Fruit fly (Drosophila melanogaster) whole organism, embryonic: ENCODE data around the gene Mec2.
A peak's percentile ranks its signal among the peaks of the same experiment; 100 is the strongest.

Experiments used
- ATbp ChIP-seq: fragments of 200-800 bp; sonication (Bioruptor generic); optimal IDR thresholded peaks from 2 replicates; lab custom pipeline; 2017; ENCODE audit warnings: missing biosample characterization, mild to moderate bottlenecking, missing genetic modification characterization, missing genetic modification reagents
- Ada2b ChIP-seq: fragments of 200-800 bp; sonication (Bioruptor generic); IDR thresholded peaks from 2 replicates; pipeline ENCODE4 v1.3.6; 2022; ENCODE audit warnings: missing biosample characterization, missing genetic modification characterization
- Antp ChIP-seq: fragments of 200-800 bp; sonication (Bioruptor generic); optimal IDR thresholded peaks from 3 replicates; lab custom pipeline; 2016; ENCODE audit warnings: missing biosample characterization, missing genetic modification characterization
- Atf3 ChIP-seq: fragments of 200-800 bp; sonication (Bioruptor generic); optimal IDR thresholded peaks from 3 replicates; lab custom pipeline; 2016; ENCODE audit warnings: missing biosample characterization, missing genetic modification characterization
- Bdp1 ChIP-seq: fragments of 200-800 bp; sonication (Bioruptor generic); optimal IDR thresholded peaks from 3 replicates; lab custom pipeline; 2016; ENCODE audit warnings: missing biosample characterization, missing genetic modification characterization
- Bgb ChIP-seq: fragments of 200-800 bp; sonication (Bioruptor generic); IDR thresholded peaks from 2 replicates; pipeline ENCODE4 v1.3.6; 2022; ENCODE audit warnings: missing biosample characterization, missing genetic modification characterization; ENCODE audit not compliant: partially characterized antibody
- CG10267 ChIP-seq: fragments of 200-800 bp; sonication (Bioruptor generic); optimal IDR thresholded peaks from 2 replicates; lab custom pipeline; 2018; ENCODE audit warnings: missing biosample characterization, mild to moderate bottlenecking, missing genetic modification characterization, moderate library complexity
- CG11456 ChIP-seq: fragments of 200-800 bp; sonication (Bioruptor generic); IDR thresholded peaks from 3 replicates; pipeline ENCODE4 v1.3.6; 2022; ENCODE audit warnings: missing biosample characterization, missing genetic modification characterization
- CG11504 ChIP-seq: fragments of 200-800 bp; sonication (Bioruptor generic); optimal IDR thresholded peaks from 3 replicates; lab custom pipeline; 2019; ENCODE audit warnings: missing biosample characterization, mild to moderate bottlenecking, missing genetic modification characterization, moderate library complexity
- CG12391 ChIP-seq: fragments of 200-800 bp; sonication (Bioruptor generic); optimal IDR thresholded peaks from 3 replicates; lab custom pipeline; 2018; ENCODE audit warnings: missing biosample characterization, mild to moderate bottlenecking, missing genetic modification characterization, moderate library complexity
- CG12744 ChIP-seq: fragments of 200-800 bp; sonication (Bioruptor generic); optimal IDR thresholded peaks from 2 replicates; lab custom pipeline; 2016; ENCODE audit warnings: missing biosample characterization, missing genetic modification characterization
- CG12942 ChIP-seq: fragments of 200-800 bp; sonication (Bioruptor generic); optimal IDR thresholded peaks from 3 replicates; lab custom pipeline; 2016; ENCODE audit warnings: missing biosample characterization, missing genetic modification characterization
- CG14441 ChIP-seq: fragments of 200-800 bp; sonication (Bioruptor generic); IDR thresholded peaks from 2 replicates; pipeline ENCODE4 v1.3.6; 2022; ENCODE audit warnings: missing biosample characterization, missing genetic modification characterization
- CG15479 ChIP-seq: fragments of 200-800 bp; sonication (Bioruptor generic); optimal IDR thresholded peaks from 3 replicates; lab custom pipeline; 2019; ENCODE audit warnings: missing biosample characterization, mild to moderate bottlenecking, missing genetic modification characterization, moderate library complexity
- CG1603 ChIP-seq: fragments of 200-800 bp; sonication (Bioruptor generic); optimal IDR thresholded peaks from 2 replicates; lab custom pipeline; 2019; ENCODE audit warnings: missing biosample characterization, mild to moderate bottlenecking, missing genetic modification characterization, moderate library complexity
- CG16813 ChIP-seq: fragments of 200-800 bp; sonication (Bioruptor generic); IDR thresholded peaks from 3 replicates; pipeline ENCODE4 v1.3.6; 2022; ENCODE audit warnings: missing biosample characterization, missing genetic modification characterization; ENCODE audit not compliant: partially characterized antibody
- CG16863 ChIP-seq: fragments of 200-800 bp; sonication (Bioruptor generic); optimal IDR thresholded peaks from 3 replicates; lab custom pipeline; 2016; ENCODE audit warnings: missing biosample characterization, missing genetic modification characterization
- CG34422 ChIP-seq: fragments of 200-800 bp; sonication (Bioruptor generic); IDR thresholded peaks from 3 replicates; pipeline ENCODE4 v1.3.6; 2022; ENCODE audit warnings: missing biosample characterization, missing genetic modification characterization
- CG6254 ChIP-seq: fragments of 200-800 bp; sonication (Bioruptor generic); optimal IDR thresholded peaks from 3 replicates; lab custom pipeline; 2017; ENCODE audit warnings: mild to moderate bottlenecking, missing biosample characterization, missing genetic modification reagents, missing genetic modification characterization
- CG7928 ChIP-seq: fragments of 200-800 bp; sonication (Bioruptor generic); optimal IDR thresholded peaks from 2 replicates; lab custom pipeline; 2017; ENCODE audit warnings: missing biosample characterization, mild to moderate bottlenecking, missing genetic modification characterization
- CG8944 ChIP-seq: fragments of 200-800 bp; sonication (Bioruptor generic); optimal IDR thresholded peaks from 3 replicates; lab custom pipeline; 2016; ENCODE audit warnings: missing biosample characterization, missing genetic modification characterization
- CG9876 ChIP-seq: fragments of 200-800 bp; sonication (Bioruptor generic); optimal IDR thresholded peaks from 2 replicates; lab custom pipeline; 2016; ENCODE audit warnings: missing biosample characterization, missing genetic modification characterization
- CkIIα-i1 ChIP-seq: fragments of 200-800 bp; sonication (Bioruptor generic); IDR thresholded peaks from 2 replicates; pipeline ENCODE4 v1.3.6; 2022; ENCODE audit warnings: missing biosample characterization, missing genetic modification characterization
- D ChIP-seq, 2 experiments: fragments of 200-800 bp in 1 of 2; fragments of >200 bp in 1 of 2; sonication (Bioruptor generic) in 1 of 2; optimal IDR thresholded peaks; 2 replicates in 1 of 2; 3 replicates in 1 of 2; lab custom pipeline; 2017; ENCODE audit warnings: mild to moderate bottlenecking in 1 of 2, missing biosample characterization in 1 of 2, missing genetic modification characterization in 1 of 2, missing genetic modification reagents in 1 of 2
- Dip3 ChIP-seq: fragments of 200-800 bp; sonication (Bioruptor generic); optimal IDR thresholded peaks from 3 replicates; lab custom pipeline; 2016; ENCODE audit warnings: missing biosample characterization, missing genetic modification characterization
- Doc2 ChIP-seq: fragments of 200-800 bp; sonication (Bioruptor generic); IDR thresholded peaks from 2 replicates; pipeline ENCODE4 v1.3.6; 2022; ENCODE audit warnings: missing biosample characterization, missing genetic modification characterization
- E2f2 ChIP-seq: fragments of 200-800 bp; sonication (Bioruptor generic); IDR thresholded peaks from 2 replicates; pipeline ENCODE4 v1.3.6; 2022; ENCODE audit warnings: missing biosample characterization, missing genetic modification characterization
- Hr39 ChIP-seq: fragments of >200 bp; optimal IDR thresholded peaks from 2 replicates; lab custom pipeline; 2017
- Hr78 ChIP-seq, 2 experiments: fragments of 200-800 bp in 1 of 2; fragments of >200 bp in 1 of 2; sonication (Bioruptor generic) in 1 of 2; optimal IDR thresholded peaks; 2 replicates each; lab custom pipeline; 2017 to 2019; ENCODE audit warnings: missing biosample characterization in 2 of 2, missing genetic modification characterization in 2 of 2, mild to moderate bottlenecking in 1 of 2, moderate library complexity in 1 of 2
- Lim3 ChIP-seq: fragments of 200-800 bp; sonication (Bioruptor generic); IDR thresholded peaks from 2 replicates; pipeline ENCODE4 v1.3.6; 2022; ENCODE audit warnings: missing biosample characterization, missing genetic modification characterization
- Max ChIP-seq: fragments of 200-800 bp; sonication (Bioruptor generic); optimal IDR thresholded peaks from 2 replicates; lab custom pipeline; 2016; ENCODE audit warnings: missing biosample characterization, mild to moderate bottlenecking, missing genetic modification characterization
- Optix ChIP-seq: fragments of 200-800 bp; sonication (Bioruptor generic); IDR thresholded peaks from 3 replicates; pipeline ENCODE4 v1.3.6; 2022; ENCODE audit warnings: missing biosample characterization, missing genetic modification characterization
- Spps ChIP-seq: fragments of 200-800 bp; sonication (Bioruptor generic); optimal IDR thresholded peaks from 2 replicates; lab custom pipeline; 2018; ENCODE audit warnings: missing biosample characterization, mild to moderate bottlenecking, missing genetic modification characterization
- ac ChIP-seq: fragments of 200-800 bp; sonication (Bioruptor generic); optimal IDR thresholded peaks from 3 replicates; lab custom pipeline; 2017; ENCODE audit warnings: missing biosample characterization, mild to moderate bottlenecking, missing genetic modification characterization
- bcd ChIP-seq: fragments of 200-800 bp; sonication (Bioruptor generic); optimal IDR thresholded peaks from 2 replicates; lab custom pipeline; 2017; ENCODE audit warnings: missing biosample characterization, mild to moderate bottlenecking, missing genetic modification characterization
- chm ChIP-seq: fragments of 200-800 bp; sonication (Bioruptor generic); IDR thresholded peaks from 2 replicates; pipeline ENCODE4 v1.3.6; 2022; ENCODE audit warnings: missing biosample characterization, missing genetic modification characterization
- corto ChIP-seq: fragments of 200-800 bp; sonication (Bioruptor generic); optimal IDR thresholded peaks from 2 replicates; lab custom pipeline; 2016; ENCODE audit warnings: missing biosample characterization, mild to moderate bottlenecking, missing genetic modification characterization, moderate library complexity
- danr ChIP-seq: fragments of 200-800 bp; sonication (Bioruptor generic); IDR thresholded peaks from 2 replicates; pipeline ENCODE4 v1.3.6; 2022; ENCODE audit warnings: missing biosample characterization, missing genetic modification characterization
- fd3F ChIP-seq: fragments of 200-800 bp; sonication (Bioruptor generic); optimal IDR thresholded peaks from 2 replicates; lab custom pipeline; 2018; ENCODE audit warnings: missing biosample characterization, mild to moderate bottlenecking, missing genetic modification characterization, moderate library complexity
- fru ChIP-seq: fragments of >200 bp; optimal IDR thresholded peaks from 2 replicates; lab custom pipeline; 2017
- gce ChIP-seq: fragments of 200-800 bp; sonication (Bioruptor generic); IDR thresholded peaks from 3 replicates; pipeline ENCODE4 v1.3.6; 2022; ENCODE audit warnings: missing biosample characterization, missing genetic modification characterization
- org-1 ChIP-seq: fragments of 200-800 bp; sonication (Bioruptor generic); optimal IDR thresholded peaks from 2 replicates; lab custom pipeline; 2017; ENCODE audit warnings: missing biosample characterization, missing genetic modification characterization
- pros ChIP-seq: fragments of 200-800 bp; sonication (Bioruptor generic); optimal IDR thresholded peaks from 3 replicates; lab custom pipeline; 2019; ENCODE audit warnings: missing biosample characterization, mild to moderate bottlenecking, missing genetic modification characterization, moderate library complexity
- repo ChIP-seq: fragments of 200-800 bp; sonication (Bioruptor generic); optimal IDR thresholded peaks from 2 replicates; lab custom pipeline; 2016; ENCODE audit warnings: missing biosample characterization, missing genetic modification characterization
- slp2 ChIP-seq: fragments of 200-800 bp; sonication (Bioruptor generic); optimal IDR thresholded peaks from 2 replicates; lab custom pipeline; 2016; ENCODE audit warnings: missing biosample characterization, missing genetic modification characterization
- sna ChIP-seq: fragments of 200-800 bp; sonication (Bioruptor generic); IDR thresholded peaks from 2 replicates; pipeline ENCODE4 v1.3.6; 2022; ENCODE audit warnings: missing biosample characterization, missing genetic modification characterization; ENCODE audit not compliant: partially characterized antibody
- sr ChIP-seq: fragments of 200-800 bp; sonication (Bioruptor generic); IDR thresholded peaks from 3 replicates; pipeline ENCODE4 v1.3.6; 2022; ENCODE audit warnings: missing biosample characterization, missing genetic modification characterization
- tio ChIP-seq: fragments of 200-800 bp; sonication (Bioruptor generic); optimal IDR thresholded peaks from 2 replicates; lab custom pipeline; 2017; ENCODE audit warnings: missing biosample characterization, missing genetic modification characterization, inconsistent platforms
- toy ChIP-seq: fragments of 200-800 bp; sonication (Bioruptor generic); IDR thresholded peaks from 2 replicates; pipeline ENCODE4 v1.3.6; 2022; ENCODE audit warnings: missing biosample characterization, missing genetic modification characterization
- zfh1 ChIP-seq: fragments of 200-800 bp; sonication (Bioruptor generic); IDR thresholded peaks from 3 replicates; pipeline ENCODE4 v1.3.6; 2022; ENCODE audit warnings: missing biosample characterization, missing genetic modification characterization

Mec2 gene

dm6 chrX:19155922-19156437, 31.9 kb upstream of the Mec2 start (continued):
- TF ChIP-seq corto (GFP tag; lab: Kevin White, UChicago) = peak; percentile 55
- peak; percentile 81; the same call in 1 of the 2 replicates for TF ChIP-seq chm (GFP tag; lab: Robert Waterston, UW)
- peak; percentile 64 for TF ChIP-seq danr (GFP tag; lab: Robert Waterston, UW)
- peak; percentile 26 for TF ChIP-seq Bdp1 (GFP tag; lab: Kevin White, UChicago)
- peak; percentile 48 for TF ChIP-seq CG12942 (GFP tag; lab: Kevin White, UChicago)
- peak; percentile 50 for TF ChIP-seq CG1603 (tag; lab: Kevin White, UChicago)
- TF ChIP-seq ac (GFP tag; lab: Kevin White, UChicago) = peak; percentile 89
- TF ChIP-seq Ada2b = peak; percentile 70
- peak; percentile 76 for TF ChIP-seq CG6254 (GFP tag; lab: Kevin White, UChicago)
- peak; percentile 51; the same call in 1 of the 3 replicates for TF ChIP-seq Optix (GFP tag; lab: Robert Waterston, UW)
- no peak for TF ChIP-seq CG9876 (GFP tag; lab: Kevin White, UChicago)
- TF ChIP-seq CG15479 (GFP tag; lab: Kevin White, UChicago) = peak; percentile 47
- peak; percentile 25 for TF ChIP-seq CG7928 (GFP tag; lab: Kevin White, UChicago)
- TF ChIP-seq Hr39 = no peak
- no peak for TF ChIP-seq sna
- TF ChIP-seq Max (GFP tag; lab: Kevin White, UChicago) = peak; percentile 64
- TF ChIP-seq Spps (tag; lab: Kevin White, UChicago) = peak; percentile 90
- peak; percentile 95 for TF ChIP-seq zfh1 (GFP tag; lab: Robert Waterston, UW)
- peak; percentile 78 for TF ChIP-seq bcd (GFP tag; lab: Kevin White, UChicago)
- peak; percentile 79; the same call in 2 of the 3 replicates for TF ChIP-seq CG11456
- peak; percentile 59 for TF ChIP-seq pros (GFP tag; lab: Kevin White, UChicago)
- TF ChIP-seq CG12391 (tag; lab: Kevin White, UChicago) = peak; percentile 89
- TF ChIP-seq CG8944 (GFP tag; lab: Kevin White, UChicago) = peak; percentile 15
- TF ChIP-seq CG10267 (tag; lab: Kevin White, UChicago) = peak; percentile 87
- no peak for TF ChIP-seq Dip3 (GFP tag; lab: Kevin White, UChicago)
- no peak; the same call in 2 of the 3 replicates for TF ChIP-seq sr (GFP tag; lab: Robert Waterston, UW)
- peak; percentile 76; the same call in 2 of the 3 replicates for TF ChIP-seq CG34422 (GFP tag; lab: Robert Waterston, UW)
- no peak for TF ChIP-seq CkIIα-i1 (GFP tag; lab: Robert Waterston, UW)
- TF ChIP-seq ATbp (GFP tag; lab: Kevin White, UChicago) = peak; percentile 56
- TF ChIP-seq E2f2 (GFP tag; lab: Robert Waterston, UW) = peak; percentile 38; the same call in 1 of the 2 replicates
- TF ChIP-seq CG14441 = 0 out of 2 replicates have a peak, but pooled peaks have one; percentile 41
- no peak for TF ChIP-seq fru
- no peak for TF ChIP-seq Bgb (GFP tag; lab: Robert Waterston, UW)
- TF ChIP-seq fd3F (GFP tag; lab: Kevin White, UChicago) = peak; percentile 25
- no peak for TF ChIP-seq Atf3 (GFP tag; lab: Kevin White, UChicago)
- TF ChIP-seq gce (GFP tag; lab: Robert Waterston, UW) = no peak
- no peak for TF ChIP-seq D (optimal IDR thresholded peaks at IDR 0.05; lab: Kevin White, UChicago)
- TF ChIP-seq D (GFP tag; optimal IDR thresholded peaks at IDR 0.05; lab: Kevin White, UChicago) = peak; percentile 82
- peak; percentile 24 for TF ChIP-seq CG16863 (GFP tag; lab: Kevin White, UChicago)
- no peak for TF ChIP-seq CG16813 (GFP tag; lab: Robert Waterston, UW)
- peak; percentile 2 for TF ChIP-seq slp2 (GFP tag; lab: Kevin White, UChicago)
- peak; percentile 68 for TF ChIP-seq org-1 (GFP tag; lab: Kevin White, UChicago)
- no peak for TF ChIP-seq repo (GFP tag; lab: Kevin White, UChicago)
- no peak for TF ChIP-seq Lim3 (GFP tag; lab: Robert Waterston, UW)
- TF ChIP-seq tio (GFP tag; lab: Kevin White, UChicago) = peak; percentile 77
- peak; percentile 64 for TF ChIP-seq toy
- peak; percentile 79 for TF ChIP-seq CG11504 (tag; lab: Kevin White, UChicago)
- peak; percentile 16 for TF ChIP-seq Antp (GFP tag; lab: Kevin White, UChicago)
- TF ChIP-seq CG12744 = no peak
- TF ChIP-seq Doc2 = no peak
- TF ChIP-seq Hr78 (GFP tag; optimal IDR thresholded peaks at IDR 0.05; lab: Kevin White, UChicago) = peak in 1 of 2 experiments; percentile 35
